Worm (Caenorhabditis elegans): ENCODE data around the gene F13A2.9.

F13A2.9 gene

DNA sequence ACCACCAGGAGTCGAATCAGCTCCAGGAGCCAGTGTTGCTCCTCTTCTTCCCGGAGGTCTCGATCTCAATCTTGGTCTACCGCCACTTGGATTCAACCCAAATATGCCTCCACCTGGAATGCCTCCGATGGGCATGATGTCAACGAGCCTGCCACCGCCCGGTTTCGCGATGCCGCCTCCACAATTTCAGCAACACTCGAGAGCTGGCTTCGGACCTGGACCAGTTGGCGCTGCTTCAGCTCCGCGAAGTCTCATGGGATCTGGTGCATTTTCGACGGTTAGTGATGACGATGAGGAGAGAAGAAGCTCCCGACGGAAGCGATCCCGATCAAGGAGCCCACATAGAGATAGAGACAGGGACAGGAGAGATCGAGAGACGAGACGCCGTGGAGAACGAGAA, 14.3 kb downstream of the F13A2.9 start:
- TF ChIP-seq mdl-1 (tag; optimal IDR thresholded peaks at IDR 0.05) = no peak
- no peak for TF ChIP-seq nhr-67 (tag; optimal IDR thresholded peaks at IDR 0.05)
- TF ChIP-seq egl-27 (tag; optimal IDR thresholded peaks at IDR 0.05) = no peak
- TF ChIP-seq skn-1 (tag; optimal IDR thresholded peaks at IDR 0.05) = no peak
- no peak for TF ChIP-seq sea-2 (GFP tag; optimal IDR thresholded peaks at IDR 0.05)
- TF ChIP-seq pha-4 (tag; optimal IDR thresholded peaks at IDR 0.05) = no peak
- TF ChIP-seq elt-2 (tag; optimal IDR thresholded peaks at IDR 0.05) = no peak
- TF ChIP-seq hmg-11 (tag; optimal IDR thresholded peaks at IDR 0.05) = no peak
- TF ChIP-seq ceh-16 (tag; optimal IDR thresholded peaks at IDR 0.05) = no peak
- no peak for TF ChIP-seq nhr-12 (tag; optimal IDR thresholded peaks at IDR 0.05)
- no peak for TF ChIP-seq lin-15B (tag; optimal IDR thresholded peaks at IDR 0.05)
- no peak for TF ChIP-seq zag-1 (tag; optimal IDR thresholded peaks at IDR 0.05)
- TF ChIP-seq nfya-1 (tag; optimal IDR thresholded peaks at IDR 0.05; ENCODE audit: insufficient read depth) = no peak
- TF ChIP-seq elt-3 (tag; optimal IDR thresholded peaks at IDR 0.05) = no peak
- TF ChIP-seq ZK546.5 (tag; optimal IDR thresholded peaks at IDR 0.05) = no peak
- no peak for TF ChIP-seq pqm-1 (tag; optimal IDR thresholded peaks at IDR 0.05)
- no peak for TF ChIP-seq daf-12 (tag; optimal IDR thresholded peaks at IDR 0.05)

- TF ChIP-seq nhr-76 (tag; optimal IDR thresholded peaks at IDR 0.05) (no peak), jun-1 (tag; optimal IDR thresholded peaks at IDR 0.05) (peak; percentile 24), unc-62 (GFP tag; optimal IDR thresholded peaks at IDR 0.05) (no peak), pha-4 (tag; optimal IDR thresholded peaks at IDR 0.05) (peak; percentile 48), nhr-43 (tag; optimal IDR thresholded peaks at IDR 0.05; ENCODE audit: poor library complexity, severe bottlenecking) (no peak), fos-1 (tag; optimal IDR thresholded peaks at IDR 0.05) (no peak), nhr-67 (tag; optimal IDR thresholded peaks at IDR 0.05) (no peak), ceh-9 (tag; optimal IDR thresholded peaks at IDR 0.05) (no peak), nfya-1 (tag; optimal IDR thresholded peaks at IDR 0.05; ENCODE audit: insufficient read depth) (peak; percentile 64), ama-1 (optimal IDR thresholded peaks at IDR 0.05) (no peak), aly-2 (tag; optimal IDR thresholded peaks at IDR 0.05) (no peak), eor-1 (tag; optimal IDR thresholded peaks at IDR 0.05) (no peak), lin-39 (tag; optimal IDR thresholded peaks at IDR 0.05) (peak; percentile 16), nhr-23 (tag; optimal IDR thresholded peaks at IDR 0.05) (peak; percentile 69), nhr-25 (tag; optimal IDR thresholded peaks at IDR 0.05) (no peak), lin-15B (tag; optimal IDR thresholded peaks at IDR 0.05) (peak; percentile 61), nhr-77 (tag; optimal IDR thresholded peaks at IDR 0.05) (no peak), hmg-11 (tag; optimal IDR thresholded peaks at IDR 0.05) (peak; percentile 62), elt-2 (tag; optimal IDR thresholded peaks at IDR 0.05) (peak; percentile 74)
Measured at ce11 chrV:4371309-4371933, 15.9 kb downstream of the F13A2.9 start, which contains the start of the genes gmpr-1 and fipp-1. Gene gmpr-1 (minus strand): TSS chrV:4371383. Gene fipp-1 (plus strand): TSS chrV:4371807.

- no peak for TF ChIP-seq ceh-82 (tag; optimal IDR thresholded peaks at IDR 0.05)
- TF ChIP-seq nhr-77 (tag; optimal IDR thresholded peaks at IDR 0.05) = no peak
- no peak for TF ChIP-seq sea-2 (GFP tag; optimal IDR thresholded peaks at IDR 0.05)
- TF ChIP-seq unc-62 (GFP tag; optimal IDR thresholded peaks at IDR 0.05) = no peak
- no peak for TF ChIP-seq tbx-2 (tag; optimal IDR thresholded peaks at IDR 0.05)
- TF ChIP-seq R02D3.7 (tag; optimal IDR thresholded peaks at IDR 0.05) = no peak
- no peak for TF ChIP-seq ceh-28 (tag; optimal IDR thresholded peaks at IDR 0.05)
- no peak for TF ChIP-seq unc-39 (tag; optimal IDR thresholded peaks at IDR 0.05)
- TF ChIP-seq elt-3 (tag; optimal IDR thresholded peaks at IDR 0.05) = no peak
- no peak for TF ChIP-seq snpc-4 (tag; optimal IDR thresholded peaks at IDR 0.05)
- no peak for TF ChIP-seq mdl-1 (tag; optimal IDR thresholded peaks at IDR 0.05)
- no peak for TF ChIP-seq nhr-237 (tag; optimal IDR thresholded peaks at IDR 0.05)
- TF ChIP-seq ceh-9 (tag; optimal IDR thresholded peaks at IDR 0.05) = no peak
- no peak for TF ChIP-seq hmg-11 (tag; optimal IDR thresholded peaks at IDR 0.05)
- no peak for TF ChIP-seq egl-5 (tag; optimal IDR thresholded peaks at IDR 0.05)
- no peak for TF ChIP-seq ama-1 (optimal IDR thresholded peaks at IDR 0.05)
- no peak for TF ChIP-seq aly-2 (tag; optimal IDR thresholded peaks at IDR 0.05)
- no peak for TF ChIP-seq ztf-4 (tag; optimal IDR thresholded peaks at IDR 0.05)
- no peak for TF ChIP-seq fos-1 (tag; optimal IDR thresholded peaks at IDR 0.05)
- TF ChIP-seq nhr-12 (tag; optimal IDR thresholded peaks at IDR 0.05) = no peak
Measured at ce11 chrV:4370515-4370914, 16.8 kb downstream of the F13A2.9 start.

Measured in whole organism, L3 larva.